Worm (Caenorhabditis elegans): ENCODE data around the gene sphr-1.

sphr-1 gene

ce11 chrV:9165073-9165699, 26.2 kb upstream of the sphr-1 start, which contains the start of gene col-10:
col-10 (minus strand) TSS chrV:9165307.
- no peak for TF ChIP-seq ztf-1 (GFP tag; conservative IDR thresholded peaks at IDR 0.05)
- TF ChIP-seq fos-1 (tag; optimal IDR thresholded peaks at IDR 0.05) = peak; percentile 3
- TF ChIP-seq nhr-25 (tag; optimal IDR thresholded peaks at IDR 0.05) = peak; percentile 44
- peak; percentile 31 for TF ChIP-seq ceh-16 (tag; optimal IDR thresholded peaks at IDR 0.05)
- TF ChIP-seq egl-27 (tag; optimal IDR thresholded peaks at IDR 0.05) = peak; percentile 19
- no peak for TF ChIP-seq lin-13 (GFP tag; optimal IDR thresholded peaks at IDR 0.05)
- no peak for TF ChIP-seq unc-62 (GFP tag; optimal IDR thresholded peaks at IDR 0.05)
- peak; percentile 39 for TF ChIP-seq sma-9 (GFP tag; optimal IDR thresholded peaks at IDR 0.05)
- no peak for TF ChIP-seq sma-9 (tag; optimal IDR thresholded peaks at IDR 0.05)
- no peak for TF ChIP-seq nhr-21 (tag; optimal IDR thresholded peaks at IDR 0.05)
- no peak for TF ChIP-seq ceh-82 (tag; optimal IDR thresholded peaks at IDR 0.05)
- peak; percentile 91 for TF ChIP-seq ama-1 (optimal IDR thresholded peaks at IDR 0.05)
- TF ChIP-seq F13H6.1 (tag; optimal IDR thresholded peaks at IDR 0.05) = no peak
- peak; percentile 32 for TF ChIP-seq sma-3 (GFP tag; optimal IDR thresholded peaks at IDR 0.05)
- TF ChIP-seq crh-2 (tag; optimal IDR thresholded peaks at IDR 0.05) = peak; percentile 47
- peak; percentile 5 for TF ChIP-seq blmp-1 (tag; optimal IDR thresholded peaks at IDR 0.05; ENCODE audit: insufficient read depth)

- TF ChIP-seq dmd-4 (tag; optimal IDR thresholded peaks at IDR 0.05) (no peak), ama-1 (optimal IDR thresholded peaks at IDR 0.05) (no peak), fos-1 (tag; optimal IDR thresholded peaks at IDR 0.05) (no peak), sem-4 (tag; optimal IDR thresholded peaks at IDR 0.05) (no peak), ztf-4 (tag; optimal IDR thresholded peaks at IDR 0.05) (no peak), F13H6.1 (tag; optimal IDR thresholded peaks at IDR 0.05) (no peak), mab-5 (tag; optimal IDR thresholded peaks at IDR 0.05) (no peak), nhr-23 (tag; optimal IDR thresholded peaks at IDR 0.05) (no peak), nhr-12 (tag; optimal IDR thresholded peaks at IDR 0.05) (no peak), nhr-10 (tag; optimal IDR thresholded peaks at IDR 0.05) (no peak), nhr-25 (tag; optimal IDR thresholded peaks at IDR 0.05) (peak; percentile 44), nhr-11 (tag; optimal IDR thresholded peaks at IDR 0.05) (no peak), lin-13 (GFP tag; optimal IDR thresholded peaks at IDR 0.05) (no peak), nhr-129 (tag; optimal IDR thresholded peaks at IDR 0.05) (peak; percentile 21), R02D3.7 (tag; optimal IDR thresholded peaks at IDR 0.05) (no peak), lin-39 (tag; optimal IDR thresholded peaks at IDR 0.05) (no peak), aly-2 (tag; optimal IDR thresholded peaks at IDR 0.05) (no peak), sma-3 (GFP tag; optimal IDR thresholded peaks at IDR 0.05) (no peak), unc-39 (tag; optimal IDR thresholded peaks at IDR 0.05) (no peak), nhr-77 (tag; optimal IDR thresholded peaks at IDR 0.05) (no peak), ztf-11 (tag; optimal IDR thresholded peaks at IDR 0.05) (no peak), elt-1 (tag; optimal IDR thresholded peaks at IDR 0.05) (no peak), sma-9 (GFP tag; optimal IDR thresholded peaks at IDR 0.05) (peak; percentile 70), sma-9 (tag; optimal IDR thresholded peaks at IDR 0.05) (no peak), mdl-1 (tag; optimal IDR thresholded peaks at IDR 0.05) (no peak), ceh-16 (tag; optimal IDR thresholded peaks at IDR 0.05) (peak; percentile 58), ceh-82 (tag; optimal IDR thresholded peaks at IDR 0.05) (no peak), ztf-1 (GFP tag; conservative IDR thresholded peaks at IDR 0.05) (no peak), elt-3 (tag; optimal IDR thresholded peaks at IDR 0.05) (no peak), zag-1 (tag; optimal IDR thresholded peaks at IDR 0.05) (no peak), nhr-6 (tag; optimal IDR thresholded peaks at IDR 0.05) (peak; percentile 8), unc-55 (GFP tag; optimal IDR thresholded peaks at IDR 0.05) (no peak), peb-1 (tag; optimal IDR thresholded peaks at IDR 0.05) (no peak), nhr-237 (tag; optimal IDR thresholded peaks at IDR 0.05) (no peak), crh-2 (tag; optimal IDR thresholded peaks at IDR 0.05) (peak; percentile 18), blmp-1 (tag; optimal IDR thresholded peaks at IDR 0.05; ENCODE audit: insufficient read depth) (peak; percentile 37)
Measured at ce11 chrV:9166306-9166705, 25.1 kb upstream of the sphr-1 start.

ce11 chrV:9168089-9168488, 23.3 kb upstream of the sphr-1 start, which contains the start of gene B0222.11:
B0222.11 (minus strand) TSS chrV:9168189.
- TF ChIP-seq sma-9 (GFP tag; optimal IDR thresholded peaks at IDR 0.05) (no peak), sma-9 (tag; optimal IDR thresholded peaks at IDR 0.05) (no peak), sma-3 (GFP tag; optimal IDR thresholded peaks at IDR 0.05) (no peak), F13H6.1 (tag; optimal IDR thresholded peaks at IDR 0.05) (no peak), gmeb-1 (tag; optimal IDR thresholded peaks at IDR 0.05) (no peak), ztf-1 (GFP tag; conservative IDR thresholded peaks at IDR 0.05) (no peak), fos-1 (tag; optimal IDR thresholded peaks at IDR 0.05) (no peak), Y55F3AM.14 (GFP tag; optimal IDR thresholded peaks at IDR 0.05) (no peak), nhr-6 (tag; optimal IDR thresholded peaks at IDR 0.05) (no peak), nhr-129 (tag; optimal IDR thresholded peaks at IDR 0.05) (no peak), lin-39 (tag; optimal IDR thresholded peaks at IDR 0.05) (no peak), nhr-237 (tag; optimal IDR thresholded peaks at IDR 0.05) (no peak), ama-1 (optimal IDR thresholded peaks at IDR 0.05) (no peak), R02D3.7 (tag; optimal IDR thresholded peaks at IDR 0.05) (no peak), sem-4 (tag; optimal IDR thresholded peaks at IDR 0.05) (no peak), ceh-82 (tag; optimal IDR thresholded peaks at IDR 0.05) (no peak)

Data from whole organism, L2 larva.